Fruit fly (Drosophila melanogaster): Measurements from ENCODE around the gene BigH1.

BigH1 gene

dm6 chr3R:14630119-14630623, 33.1 kb upstream of the BigH1 start, which contains the start of gene Cad88C (continued):
- TF ChIP-seq CG43689 (GFP tag; IDR thresholded peaks at IDR 0.05) = no peak
- TF ChIP-seq CG17912 (GFP tag; optimal IDR thresholded peaks at IDR 0.05) = no peak
- no peak for TF ChIP-seq slbo (GFP tag; IDR thresholded peaks at IDR 0.05)
- TF ChIP-seq Optix (GFP tag; IDR thresholded peaks at IDR 0.05) = no peak
- TF ChIP-seq Vsx1 (GFP tag; optimal IDR thresholded peaks at IDR 0.05) = peak; percentile 74
- TF ChIP-seq H2.0 (GFP tag; IDR thresholded peaks at IDR 0.05) = no peak
- no peak for TF ChIP-seq CG11696 (GFP tag; IDR thresholded peaks at IDR 0.05)
- no peak for TF ChIP-seq CG6254 (GFP tag; optimal IDR thresholded peaks at IDR 0.05)
- no peak for TF ChIP-seq CG9797 (GFP tag; optimal IDR thresholded peaks at IDR 0.05)
- no peak for TF ChIP-seq Antp (GFP tag; optimal IDR thresholded peaks at IDR 0.05)
- TF ChIP-seq tin (GFP tag; optimal IDR thresholded peaks at IDR 0.05) = no peak
- TF ChIP-seq nerfin-2 (GFP tag; IDR thresholded peaks at IDR 0.05; ENCODE audit: partially characterized antibody) = no peak
- no peak for TF ChIP-seq CG32772 (GFP tag; IDR thresholded peaks at IDR 0.05)
- no peak for TF ChIP-seq luna (GFP tag; optimal IDR thresholded peaks at IDR 0.05)
- TF ChIP-seq sens (GFP tag) = no peak
- 0 out of 2 replicates have a peak, but pooled peaks have one; percentile 10 for TF ChIP-seq CG17328 (GFP tag; IDR thresholded peaks at IDR 0.05)
- TF ChIP-seq CG31224 (GFP tag; IDR thresholded peaks at IDR 0.05) = no peak
- no peak for TF ChIP-seq shn (GFP tag; optimal IDR thresholded peaks at IDR 0.05)
- TF ChIP-seq chinmo (GFP tag; IDR thresholded peaks at IDR 0.05; ENCODE audit: partially characterized antibody) = peak; percentile 77; the same call in 1 of the 4 replicates
- peak; percentile 86 for TF ChIP-seq sd (tag; optimal IDR thresholded peaks at IDR 0.05)
- no peak for TF ChIP-seq ERR (GFP tag; optimal IDR thresholded peaks at IDR 0.05)
- TF ChIP-seq sna (GFP tag; IDR thresholded peaks at IDR 0.05; ENCODE audit: partially characterized antibody) = 0 out of 2 replicates have a peak, but pooled peaks have one; percentile 21
- no peak for TF ChIP-seq CG3726 (GFP tag; IDR thresholded peaks at IDR 0.05)
- no peak for TF ChIP-seq lov (optimal IDR thresholded peaks at IDR 0.05)
- no peak for TF ChIP-seq lov (GFP tag; IDR thresholded peaks at IDR 0.05)
- TF ChIP-seq bsh (GFP tag; optimal IDR thresholded peaks at IDR 0.05) = no peak
- TF ChIP-seq Med (GFP tag) = peak; percentile 56
- TF ChIP-seq Asciz (GFP tag; optimal IDR thresholded peaks at IDR 0.05) = no peak
- TF ChIP-seq CG31441 (GFP tag; IDR thresholded peaks at IDR 0.05) = no peak
- TF ChIP-seq unpg (GFP tag; optimal IDR thresholded peaks at IDR 0.05) = no peak
- TF ChIP-seq CG1529 (GFP tag; optimal IDR thresholded peaks at IDR 0.05) = no peak
- TF ChIP-seq D (optimal IDR thresholded peaks at IDR 0.05) = no peak
- no peak for TF ChIP-seq D (GFP tag; optimal IDR thresholded peaks at IDR 0.05)
- TF ChIP-seq Sox100B (GFP tag; optimal IDR thresholded peaks at IDR 0.05) = no peak
- no peak for TF ChIP-seq CG10979 (tag; optimal IDR thresholded peaks at IDR 0.05)
- no peak for TF ChIP-seq gem (tag; optimal IDR thresholded peaks at IDR 0.05)

dm6 chr3R:14631911-14632310, 31.3 kb upstream of the BigH1 start:
- TF ChIP-seq ham (GFP tag; IDR thresholded peaks at IDR 0.05) = no peak
- TF ChIP-seq sens (GFP tag) = peak; percentile 75
- peak; percentile 7 for TF ChIP-seq CG14710 (tag; optimal IDR thresholded peaks at IDR 0.05)
- TF ChIP-seq Dfd (GFP tag; optimal IDR thresholded peaks at IDR 0.05) = no peak
- TF ChIP-seq yki (optimal IDR thresholded peaks at IDR 0.05) = no peak
- peak; percentile 4 for TF ChIP-seq Ets65A (GFP tag)
- TF ChIP-seq Atf3 (GFP tag; optimal IDR thresholded peaks at IDR 0.05) = no peak
- TF ChIP-seq Med (GFP tag) = peak; percentile 52
- TF ChIP-seq CG10979 (tag; optimal IDR thresholded peaks at IDR 0.05) = peak; percentile 20
- TF ChIP-seq zf30C (GFP tag; optimal IDR thresholded peaks at IDR 0.05) = no peak
- TF ChIP-seq phol (tag; optimal IDR thresholded peaks at IDR 0.05) = no peak
- peak; percentile 10 for TF ChIP-seq D19A (tag; optimal IDR thresholded peaks at IDR 0.05)
- no peak for TF ChIP-seq gsb (GFP tag; IDR thresholded peaks at IDR 0.05)
- peak in 1 of 3 experiments; percentile 2 for TF ChIP-seq lola (GFP tag; optimal IDR thresholded peaks at IDR 0.05)
- peak; percentile 26 for TF ChIP-seq dmrt11E (tag; optimal IDR thresholded peaks at IDR 0.05)
- TF ChIP-seq gem (tag; optimal IDR thresholded peaks at IDR 0.05) = no peak
- peak; percentile 2 for TF ChIP-seq Oli (tag; optimal IDR thresholded peaks at IDR 0.05)
- peak; percentile 17 for TF ChIP-seq Blimp-1 (GFP tag; optimal IDR thresholded peaks at IDR 0.05)
- TF ChIP-seq sob (GFP tag; IDR thresholded peaks at IDR 0.05) = no peak
- no peak for TF ChIP-seq cad (GFP tag; optimal IDR thresholded peaks at IDR 0.05)

All from whole organism, embryonic.